Worm (Caenorhabditis elegans): Measurements from ENCODE around the gene hum-2.

hum-2 gene

DNA sequence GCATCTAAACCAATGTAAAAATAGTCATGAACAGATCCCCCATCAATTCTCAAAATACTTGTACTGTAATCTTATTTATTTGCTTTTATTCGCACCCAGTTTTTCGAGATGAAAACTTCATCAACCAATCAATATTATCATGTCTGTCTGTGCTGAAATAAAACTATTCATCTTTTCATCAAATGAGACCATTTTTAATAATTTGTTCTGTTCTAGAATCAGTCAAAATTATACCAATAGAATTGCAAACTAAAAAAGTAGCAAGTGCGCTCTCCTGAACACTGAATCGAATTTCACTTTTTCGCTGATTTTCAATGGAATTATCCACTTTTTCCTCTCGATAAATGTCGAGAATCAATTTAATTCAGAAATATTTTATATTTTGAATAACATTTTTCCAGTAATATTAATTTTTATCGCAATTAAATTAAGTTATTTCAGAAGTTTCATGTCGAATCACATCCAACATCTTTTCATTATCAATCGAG lies 14.0 kb downstream of the hum-2 start, which contains the start of gene trpp-4:
trpp-4 (plus strand) TSS at position 442 of the 488 bp plus-strand sequence.
- peak; percentile 54 for TF ChIP-seq unc-42 (tag; optimal IDR thresholded peaks at IDR 0.05)
- no peak for TF ChIP-seq tbx-2 (tag; optimal IDR thresholded peaks at IDR 0.05)

DNA sequence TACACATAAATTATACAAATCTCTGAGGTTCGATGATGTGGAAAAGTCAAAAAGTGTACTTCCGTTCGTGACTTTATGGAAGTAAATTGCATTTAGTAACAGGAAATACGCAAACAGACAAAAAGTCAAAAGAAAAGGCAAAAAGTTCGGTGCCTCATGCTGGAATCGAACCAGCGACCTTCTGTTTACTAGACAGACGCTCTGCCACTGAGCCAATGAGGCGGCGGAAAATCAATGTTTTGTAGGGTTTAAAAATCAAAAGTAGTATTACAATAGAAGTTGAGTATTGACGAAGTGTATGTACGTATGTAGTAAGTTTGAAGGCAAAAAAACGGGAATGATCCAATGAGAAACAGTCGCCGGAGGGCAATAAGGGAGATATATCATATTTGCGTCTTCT lies 20.9 kb downstream of the hum-2 start:
- no peak for TF ChIP-seq ceh-48 (tag; optimal IDR thresholded peaks at IDR 0.05)
- no peak for TF ChIP-seq fkh-10 (GFP tag; optimal IDR thresholded peaks at IDR 0.05)
- TF ChIP-seq che-1 (tag; optimal IDR thresholded peaks at IDR 0.05), result no peak
- no peak for TF ChIP-seq ref-2 (tag; optimal IDR thresholded peaks at IDR 0.05)
- no peak for TF ChIP-seq ceh-6 (GFP tag; optimal IDR thresholded peaks at IDR 0.05)
- no peak for TF ChIP-seq hlh-30 (tag; optimal IDR thresholded peaks at IDR 0.05; ENCODE audit: insufficient read depth)
- TF ChIP-seq ceh-45 (GFP tag; IDR thresholded peaks at IDR 0.05), result no peak
- no peak for TF ChIP-seq pros-1 (tag; optimal IDR thresholded peaks at IDR 0.05)
- no peak for TF ChIP-seq odd-2 (tag; optimal IDR thresholded peaks at IDR 0.05)
- TF ChIP-seq fkh-6 (tag; optimal IDR thresholded peaks at IDR 0.05), result no peak
- TF ChIP-seq syd-9 (tag; optimal IDR thresholded peaks at IDR 0.05), result no peak
- TF ChIP-seq ceh-19 (GFP tag; optimal IDR thresholded peaks at IDR 0.05), result no peak
- TF ChIP-seq ceh-14 (tag; optimal IDR thresholded peaks at IDR 0.05), result no peak
- no peak for TF ChIP-seq ahr-1 (tag; optimal IDR thresholded peaks at IDR 0.05)

DNA sequence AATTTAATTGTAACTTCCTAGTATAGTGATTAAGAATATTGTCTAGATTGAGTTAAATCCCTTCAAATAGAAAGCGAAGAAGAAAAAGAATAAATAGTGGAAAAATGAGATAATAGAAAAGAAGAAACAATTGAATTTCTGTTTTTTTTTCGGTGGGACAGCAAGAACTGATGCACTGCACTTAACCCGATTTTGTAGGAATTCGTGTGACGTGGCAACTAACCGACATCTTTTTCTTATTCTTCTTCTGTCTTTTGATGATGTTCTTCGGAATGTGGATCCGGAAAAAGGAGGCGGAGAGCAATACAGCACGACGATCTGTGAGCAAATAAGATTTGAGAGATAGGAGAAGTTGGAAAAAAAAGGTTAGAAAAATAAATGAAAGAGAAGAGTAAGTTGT lies 22.9 kb downstream of the hum-2 start:
- peak; percentile 50 for TF ChIP-seq unc-42 (tag; optimal IDR thresholded peaks at IDR 0.05)
- TF ChIP-seq pax-1 (tag; optimal IDR thresholded peaks at IDR 0.05), result no peak
- no peak for TF ChIP-seq C08G9.2 (tag; optimal IDR thresholded peaks at IDR 0.05)

DNA sequence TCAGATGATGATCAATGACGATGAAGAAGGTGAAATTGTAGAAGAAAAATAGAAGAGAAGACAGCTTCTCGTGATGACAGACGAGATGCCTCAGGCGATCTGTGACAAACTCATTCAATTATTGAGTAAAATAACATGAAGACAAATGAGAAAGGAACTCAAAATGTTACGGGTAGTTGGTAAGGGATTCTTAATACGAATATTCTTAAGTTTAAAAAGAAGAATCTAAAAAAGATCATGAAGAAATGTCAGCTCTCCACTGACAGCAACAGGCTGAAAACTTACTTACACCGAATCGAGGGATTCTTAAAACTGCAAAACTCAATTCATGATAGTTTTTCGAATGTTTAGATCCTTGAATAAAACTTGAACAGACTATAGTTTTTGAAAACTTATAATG lies 28.5 kb downstream of the hum-2 start, which contains the start of gene F36D4.4:
F36D4.4 (minus strand) TSS at position 101 of the 400 bp plus-strand sequence.
- TF ChIP-seq ceh-9 (tag; optimal IDR thresholded peaks at IDR 0.05) (no peak), eyg-1 (tag; optimal IDR thresholded peaks at IDR 0.05) (no peak), hlh-30 (tag; optimal IDR thresholded peaks at IDR 0.05; ENCODE audit: insufficient read depth) (no peak), odd-2 (tag; optimal IDR thresholded peaks at IDR 0.05) (no peak), hlh-15 (tag; optimal IDR thresholded peaks at IDR 0.05) (no peak), nfya-1 (tag; optimal IDR thresholded peaks at IDR 0.05) (no peak), ahr-1 (tag; optimal IDR thresholded peaks at IDR 0.05) (no peak), ceh-34 (tag; optimal IDR thresholded peaks at IDR 0.05) (no peak), npax-4 (tag; optimal IDR thresholded peaks at IDR 0.05) (no peak), unc-86 (tag; optimal IDR thresholded peaks at IDR 0.05) (no peak)

DNA sequence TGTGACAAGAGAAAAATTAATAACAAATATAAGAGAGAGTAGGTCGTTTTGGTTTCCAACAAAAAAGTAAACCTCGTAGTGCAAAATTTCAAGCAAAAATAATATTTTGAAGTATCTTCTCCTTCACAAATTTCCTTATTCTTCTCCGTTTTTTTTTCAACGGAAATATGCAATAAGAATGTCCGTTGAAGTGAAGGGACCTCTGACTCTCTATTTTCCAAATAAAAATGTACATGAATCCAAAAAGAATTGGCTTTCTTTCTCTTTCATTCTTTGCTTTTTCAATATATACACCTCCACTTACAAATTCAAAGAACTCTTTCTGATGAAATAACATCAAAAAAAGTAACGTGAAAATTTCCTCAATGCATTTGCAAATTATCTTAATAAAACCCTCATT lies 30.6 kb downstream of the hum-2 start, which contains the start of gene F36D4.1:
F36D4.1 (plus strand) TSS at position 301 of the 400 bp plus-strand sequence.
- no peak for TF ChIP-seq mec-3 (tag; optimal IDR thresholded peaks at IDR 0.05; ENCODE audit: borderline replicate concordance)
- TF ChIP-seq zip-5 (tag; optimal IDR thresholded peaks at IDR 0.05), result no peak
- TF ChIP-seq npax-4 (tag; optimal IDR thresholded peaks at IDR 0.05), result no peak
- no peak for TF ChIP-seq ceh-48 (tag; optimal IDR thresholded peaks at IDR 0.05)

DNA sequence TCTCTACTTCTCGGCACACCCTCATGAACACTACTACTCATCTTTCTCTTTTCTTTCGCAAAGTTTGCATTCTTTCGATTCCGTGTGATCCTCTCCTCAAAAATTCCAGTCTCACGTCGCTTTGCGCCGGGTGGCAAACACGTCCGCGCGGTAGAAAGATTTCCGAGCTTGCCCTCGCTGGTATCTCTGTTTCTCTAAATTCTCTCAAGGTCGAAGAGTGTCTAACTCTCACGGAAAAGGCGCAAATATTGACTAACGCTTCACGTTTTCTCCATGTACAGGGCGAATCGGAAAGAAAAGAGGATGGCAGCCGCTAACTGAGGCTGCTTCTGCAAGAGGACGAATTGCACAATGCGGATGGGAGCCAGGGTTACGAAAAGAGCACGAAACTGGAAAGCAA lies 36.8 kb downstream of the hum-2 start:
- no peak for TF ChIP-seq nhr-11 (tag; optimal IDR thresholded peaks at IDR 0.05)
- no peak for TF ChIP-seq elt-2 (tag; optimal IDR thresholded peaks at IDR 0.05)
- no peak for TF ChIP-seq tbx-7 (tag; optimal IDR thresholded peaks at IDR 0.05)
- TF ChIP-seq ceh-18 (tag; optimal IDR thresholded peaks at IDR 0.05), result no peak
- no peak for TF ChIP-seq hlh-30 (tag; optimal IDR thresholded peaks at IDR 0.05; ENCODE audit: insufficient read depth)
- TF ChIP-seq ztf-16 (tag; optimal IDR thresholded peaks at IDR 0.05), result no peak
- TF ChIP-seq lim-6 (tag; optimal IDR thresholded peaks at IDR 0.05), result no peak
- TF ChIP-seq hlh-8 (tag; optimal IDR thresholded peaks at IDR 0.05), result no peak
- no peak for TF ChIP-seq ahr-1 (tag; optimal IDR thresholded peaks at IDR 0.05)
- TF ChIP-seq ceh-30 (tag; optimal IDR thresholded peaks at IDR 0.05), result no peak
- no peak for TF ChIP-seq zip-5 (tag; optimal IDR thresholded peaks at IDR 0.05)
- TF ChIP-seq ceh-24 (tag; optimal IDR thresholded peaks at IDR 0.05), result no peak
- no peak for TF ChIP-seq hlh-15 (tag; optimal IDR thresholded peaks at IDR 0.05)
- no peak for TF ChIP-seq unc-86 (tag; optimal IDR thresholded peaks at IDR 0.05)
- TF ChIP-seq unc-3 (GFP tag; conservative IDR thresholded peaks at IDR 0.05), result no peak
- no peak for TF ChIP-seq unc-3 (tag; optimal IDR thresholded peaks at IDR 0.05)
- no peak for TF ChIP-seq pros-1 (tag; optimal IDR thresholded peaks at IDR 0.05)
- TF ChIP-seq pqm-1 (tag; optimal IDR thresholded peaks at IDR 0.05), result no peak
- no peak for TF ChIP-seq T23F11.4 (GFP tag; optimal IDR thresholded peaks at IDR 0.05)
- no peak for TF ChIP-seq ama-1 (optimal IDR thresholded peaks at IDR 0.05)
- no peak for TF ChIP-seq sox-4 (tag; optimal IDR thresholded peaks at IDR 0.05)
- no peak for TF ChIP-seq nfya-1 (tag; optimal IDR thresholded peaks at IDR 0.05)
- TF ChIP-seq ceh-48 (tag; optimal IDR thresholded peaks at IDR 0.05), result no peak
- TF ChIP-seq odd-2 (tag; optimal IDR thresholded peaks at IDR 0.05), result no peak
- no peak for TF ChIP-seq dve-1 (tag; optimal IDR thresholded peaks at IDR 0.05)

Measured in whole organism, late embryonic.